Worm (Caenorhabditis elegans) whole organism, late embryonic: ENCODE results near the gene W03F9.2.

Source experiments
- che-1 ChIP-seq: sonication (generic microtip); optimal IDR thresholded peaks from 2 replicates; lab custom pipeline; 2016; ENCODE audit warnings: mild to moderate bottlenecking, missing genetic modification characterization, missing compliant biosample characterization
- eyg-1 ChIP-seq: sonication (generic microtip); optimal IDR thresholded peaks from 2 replicates; lab custom pipeline; 2016; ENCODE audit warnings: missing genotype, missing genetic modification characterization, missing compliant biosample characterization
- hlh-30 ChIP-seq: sonication (generic microtip); optimal IDR thresholded peaks from 2 replicates; lab custom pipeline; 2017; ENCODE audit warnings: antibody characterized with exemption, missing genetic modification characterization, missing compliant biosample characterization; ENCODE audit not compliant: insufficient read depth
- nhr-11 ChIP-seq: fragments of 150-350 bp; optimal IDR thresholded peaks from 2 replicates; lab custom pipeline; 2014; ENCODE audit warnings: missing biosample characterization, missing genetic modification characterization
- pha-4 ChIP-seq: fragments of 150-350 bp; optimal IDR thresholded peaks from 2 replicates; lab custom pipeline; 2018; ENCODE audit warnings: missing biosample characterization, missing genetic modification reagents, missing genetic modification characterization
- sox-2 ChIP-seq: fragments of 200-800 bp; sonication (Bioruptor generic); IDR thresholded peaks from 2 replicates; pipeline ENCODE4 v1.3.6; 2022; ENCODE audit warnings: missing genetic modification reagents, missing genetic modification characterization, missing compliant biosample characterization

- no peak for TF ChIP-seq sox-2 (GFP tag; lab: Robert Waterston, UW)
- no peak for TF ChIP-seq hlh-30 (tag; lab: Kevin White, UChicago)
- no peak for TF ChIP-seq che-1
- TF ChIP-seq eyg-1 (tag; lab: Kevin White, UChicago): no peak
- TF ChIP-seq pha-4: no peak
- TF ChIP-seq nhr-11 (tag; lab: Kevin White, UChicago): no peak
These were observed 24.7 kb downstream of the W03F9.2 start for ce11 chrV:103043-103702.
